Comparison of ENCODE assay signal across 4 worm cellular contexts in the genomic region with DNA sequence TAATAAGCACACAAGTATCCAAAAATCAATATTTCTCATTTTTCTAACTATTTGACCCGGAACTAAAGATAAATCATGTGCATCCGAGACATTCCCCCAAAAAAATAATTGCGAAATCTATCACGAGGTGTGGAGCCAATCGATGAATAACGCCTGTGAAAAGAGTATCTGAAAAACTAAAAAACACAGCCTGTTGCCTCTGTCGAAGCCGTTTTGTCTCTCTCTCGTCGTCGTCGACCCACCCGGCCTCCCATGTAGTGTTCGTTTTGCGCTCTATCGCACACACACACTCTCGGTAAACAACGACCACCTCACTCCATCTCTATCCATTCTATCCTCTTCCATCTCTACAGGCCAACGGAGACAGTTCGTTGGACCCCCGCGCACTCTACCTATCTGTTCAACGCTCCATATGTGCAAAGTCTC.
TF ChIP-seq lines count a peak whose summit lies in the region.

No protein-coding gene starts in this region.

TF ChIP-seq in whole organism, L1 larva, 84 proteins besides CTCF, POLR2A, EP300 and RAD21 (continued from another document and continues in another):
- peak; percentile 15 for TF ChIP-seq tbx-2 (tag; optimal IDR thresholded peaks at IDR 0.05; lab: Kevin White, UChicago)
- no peak for TF ChIP-seq ceh-63 (GFP tag; optimal IDR thresholded peaks at IDR 0.05; lab: Kevin White, UChicago)
- no peak for TF ChIP-seq fkh-4 (tag; optimal IDR thresholded peaks at IDR 0.05; lab: Kevin White, UChicago; ENCODE audit: borderline replicate concordance)
- peak; percentile 70 for TF ChIP-seq pax-3 (tag; optimal IDR thresholded peaks at IDR 0.05; lab: Kevin White, UChicago)
- peak; percentile 93 for TF ChIP-seq zip-4 (GFP tag; optimal IDR thresholded peaks at IDR 0.05; lab: Kevin White, UChicago)
- no peak for TF ChIP-seq zag-1 (tag; optimal IDR thresholded peaks at IDR 0.05; lab: Kevin White, UChicago)
- TF ChIP-seq nhr-19 (GFP tag; conservative IDR thresholded peaks at IDR 0.05; lab: Robert Waterston, UW), result no peak; the same call in 1 of the 2 replicates
- peak; percentile 1 for TF ChIP-seq fkh-10 (GFP tag; optimal IDR thresholded peaks at IDR 0.05; lab: Kevin White, UChicago)
- peak; percentile 43 for TF ChIP-seq nhr-20 (tag; optimal IDR thresholded peaks at IDR 0.05; lab: Kevin White, UChicago)
- TF ChIP-seq nhr-237 (tag; optimal IDR thresholded peaks at IDR 0.05; lab: Kevin White, UChicago), result no peak
- no peak for TF ChIP-seq fos-1 (tag; optimal IDR thresholded peaks at IDR 0.05; lab: Kevin White, UChicago)
- peak; percentile 48 for TF ChIP-seq lin-15B (tag; optimal IDR thresholded peaks at IDR 0.05; lab: Kevin White, UChicago)
- TF ChIP-seq ztf-11 (tag; optimal IDR thresholded peaks at IDR 0.05; lab: Kevin White, UChicago), result no peak
- no peak for TF ChIP-seq sox-4 (tag; optimal IDR thresholded peaks at IDR 0.05; lab: Kevin White, UChicago)
- no peak for TF ChIP-seq sptf-1 (tag; optimal IDR thresholded peaks at IDR 0.05; lab: Kevin White, UChicago)
- no peak for TF ChIP-seq C04F5.9 (tag; optimal IDR thresholded peaks at IDR 0.05; lab: Kevin White, UChicago)
- peak; percentile 56 for TF ChIP-seq egl-13 (tag; optimal IDR thresholded peaks at IDR 0.05; lab: Kevin White, UChicago)
- TF ChIP-seq pag-3 (tag; optimal IDR thresholded peaks at IDR 0.05; lab: Kevin White, UChicago; ENCODE audit: borderline replicate concordance, insufficient read depth), result no peak
- no peak for TF ChIP-seq Y116A8C.19 (tag; optimal IDR thresholded peaks at IDR 0.05; lab: Kevin White, UChicago; ENCODE audit: borderline replicate concordance)
- no peak for TF ChIP-seq nhr-84 (tag; optimal IDR thresholded peaks at IDR 0.05; lab: Kevin White, UChicago)
- TF ChIP-seq efl-3 (GFP tag; optimal IDR thresholded peaks at IDR 0.05; lab: Kevin White, UChicago), result no peak
- TF ChIP-seq nhr-85 (tag; lab: Kevin White, UChicago), result peak; percentile 20
- no peak for TF ChIP-seq sup-37 (GFP tag; optimal IDR thresholded peaks at IDR 0.05; lab: Kevin White, UChicago)
- no peak for TF ChIP-seq ceh-8 (GFP tag; optimal IDR thresholded peaks at IDR 0.05; lab: Kevin White, UChicago)
- no peak for TF ChIP-seq ceh-88 (GFP tag; IDR thresholded peaks at IDR 0.05; lab: Robert Waterston, UW)
- peak; percentile 84 for TF ChIP-seq fkh-8 (tag; optimal IDR thresholded peaks at IDR 0.05; lab: Kevin White, UChicago)
- no peak for TF ChIP-seq nhr-28 (tag; optimal IDR thresholded peaks at IDR 0.05; lab: Kevin White, UChicago)
- TF ChIP-seq snpc-4 (tag; optimal IDR thresholded peaks at IDR 0.05; lab: Kevin White, UChicago), result peak; percentile 40
- peak; percentile 36 for TF ChIP-seq C16A3.4 (tag; optimal IDR thresholded peaks at IDR 0.05; lab: Kevin White, UChicago)
- TF ChIP-seq dpl-1 (GFP tag; optimal IDR thresholded peaks at IDR 0.05; lab: Kevin White, UChicago), result peak; percentile 1 to 44 (median 30)
- peak in 1 of 2 experiments; percentile 17 for TF ChIP-seq mdl-1 (tag; optimal IDR thresholded peaks at IDR 0.05; lab: Kevin White, UChicago)
- no peak for TF ChIP-seq unc-98 (GFP tag; IDR thresholded peaks at IDR 0.05; lab: Robert Waterston, UW)

TF ChIP-seq in whole organism, L3 larva, 47 proteins besides CTCF, POLR2A, EP300 and RAD21 (continued from another document):
- TF ChIP-seq sea-2 (GFP tag; optimal IDR thresholded peaks at IDR 0.05; lab: Kevin White, UChicago), result no peak

TF ChIP-seq in whole organism, L4 larva, 104 proteins besides CTCF, POLR2A, EP300 and RAD21 (continued from another document):
- TF ChIP-seq tra-1 (GFP tag; IDR thresholded peaks at IDR 0.05; lab: Robert Waterston, UW), result 0 out of 2 replicates have a peak, but pooled peaks have one; percentile 33
- peak; percentile 34 for TF ChIP-seq ceh-28 (tag; optimal IDR thresholded peaks at IDR 0.05; lab: Kevin White, UChicago)
- no peak for TF ChIP-seq ces-1 (GFP tag; optimal IDR thresholded peaks at IDR 0.05; lab: Kevin White, UChicago)
- TF ChIP-seq mes-2 (tag; optimal IDR thresholded peaks at IDR 0.05; lab: Kevin White, UChicago; ENCODE audit: poor library complexity, severe bottlenecking), result peak; percentile 47
- TF ChIP-seq mep-1 (tag; optimal IDR thresholded peaks at IDR 0.05; lab: Kevin White, UChicago), result peak; percentile 68
- TF ChIP-seq hlh-11 (tag; optimal IDR thresholded peaks at IDR 0.05; lab: Kevin White, UChicago), result peak; percentile 69
- TF ChIP-seq mxl-3 (GFP tag; optimal IDR thresholded peaks at IDR 0.05; lab: Kevin White, UChicago), result peak; percentile 75
- TF ChIP-seq madf-9 (GFP tag; conservative IDR thresholded peaks at IDR 0.05; lab: Robert Waterston, UW), result 0 out of 2 replicates have a peak, but pooled peaks have one; percentile 23
- TF ChIP-seq cey-2 (tag; optimal IDR thresholded peaks at IDR 0.05; lab: Kevin White, UChicago; ENCODE audit: borderline replicate concordance, insufficient read depth), result no peak

TF ChIP-seq in whole organism, young adult, 124 proteins besides CTCF, POLR2A, EP300 and RAD21 (continued from another document):
- TF ChIP-seq B0336.3 (GFP tag; IDR thresholded peaks at IDR 0.05; lab: Robert Waterston, UW) (peak; percentile 41), tlf-1 (GFP tag; optimal IDR thresholded peaks at IDR 0.05; lab: Kevin White, UChicago) (peak; percentile 42), let-526 (GFP tag; IDR thresholded peaks at IDR 0.05; lab: Robert Waterston, UW) (no peak), tbx-9 (tag; optimal IDR thresholded peaks at IDR 0.05; lab: Kevin White, UChicago; ENCODE audit: borderline replicate concordance) (no peak), hmg-1.2 (GFP tag; IDR thresholded peaks at IDR 0.05; lab: Robert Waterston, UW) (peak; percentile 45), attf-3 (GFP tag; conservative IDR thresholded peaks at IDR 0.05; lab: Robert Waterston, UW) (peak; percentile 34; the same call in 1 of the 2 replicates), nhr-120 (GFP tag; IDR thresholded peaks at IDR 0.05; lab: Robert Waterston, UW) (no peak), efl-1 (GFP tag; optimal IDR thresholded peaks at IDR 0.05; lab: Kevin White, UChicago) (no peak), hsf-1 (GFP tag; IDR thresholded peaks at IDR 0.05; lab: Robert Waterston, UW) (no peak), ztf-28 (GFP tag; IDR thresholded peaks at IDR 0.05; lab: Robert Waterston, UW) (no peak), zfh-2 (GFP tag; conservative IDR thresholded peaks at IDR 0.05; lab: Robert Waterston, UW) (peak; percentile 82), nfyb-1 (GFP tag; IDR thresholded peaks at IDR 0.05; lab: Robert Waterston, UW) (peak; percentile 82), cebp-1 (GFP tag; IDR thresholded peaks at IDR 0.05; lab: Robert Waterston, UW) (peak; percentile 98), cebp-1 (tag; optimal IDR thresholded peaks at IDR 0.05; lab: Kevin White, UChicago) (peak; percentile 99), nfya-2 (GFP tag; IDR thresholded peaks at IDR 0.05; lab: Robert Waterston, UW) (no peak), him-1 (tag; optimal IDR thresholded peaks at IDR 0.05; lab: Kevin White, UChicago) (no peak), lin-40 (tag; optimal IDR thresholded peaks at IDR 0.05; lab: Kevin White, UChicago) (peak; percentile 23), lin-26 (GFP tag; IDR thresholded peaks at IDR 0.05; lab: Robert Waterston, UW) (0 out of 2 replicates have a peak, but pooled peaks have one; percentile 44), F49E8.2 (tag; optimal IDR thresholded peaks at IDR 0.05; lab: Kevin White, UChicago; ENCODE audit: insufficient read depth) (no peak), tbp1 (GFP tag; optimal IDR thresholded peaks at IDR 0.05; lab: Kevin White, UChicago) (peak; percentile 26), chd-7 (tag; optimal IDR thresholded peaks at IDR 0.05; lab: Kevin White, UChicago) (no peak), ztf-6 (GFP tag; IDR thresholded peaks at IDR 0.05; lab: Robert Waterston, UW) (no peak), nhr-80 (tag; optimal IDR thresholded peaks at IDR 0.05; lab: Kevin White, UChicago) (peak; percentile 58), ztf-18 (tag; optimal IDR thresholded peaks at IDR 0.05; lab: Kevin White, UChicago) (peak; percentile 39), lsl-1 (GFP tag; optimal IDR thresholded peaks at IDR 0.05; lab: Kevin White, UChicago) (no peak), ceh-27 (GFP tag; optimal IDR thresholded peaks at IDR 0.05; lab: Kevin White, UChicago) (peak; percentile 76), snpc-4 (GFP tag; optimal IDR thresholded peaks at IDR 0.05; lab: Kevin White, UChicago) (no peak), snpc-4 (tag; optimal IDR thresholded peaks at IDR 0.05; lab: Kevin White, UChicago) (peak in 2 of 4 experiments; percentile 12 to 22)
TF ChIP-seq in whole organism, young adult: peak in this region for 24.
